Fruit fly (Drosophila melanogaster) whole organism, pupa: Measurements from ENCODE around the gene Tmem214.

Experiments used
- CG10348 ChIP-seq: fragments of 200-800 bp; sonication (Bioruptor generic); IDR thresholded peaks from 2 replicates; pipeline ENCODE4 v1.3.6; 2022; ENCODE audit warnings: missing biosample characterization, missing genetic modification characterization
- CG12605 ChIP-seq: fragments of 200-800 bp; sonication (Bioruptor generic); IDR thresholded peaks from 2 replicates; pipeline ENCODE4 v1.3.6; 2022; ENCODE audit warnings: missing biosample characterization, missing genetic modification characterization
- CG14655 ChIP-seq: fragments of 200-800 bp; sonication (Bioruptor generic); optimal IDR thresholded peaks from 3 replicates; lab custom pipeline; 2017; ENCODE audit warnings: mild to moderate bottlenecking, missing biosample characterization, missing genetic modification reagents, missing genetic modification characterization
- CG15710 ChIP-seq: fragments of 200-800 bp; sonication (Bioruptor generic); optimal IDR thresholded peaks from 2 replicates; lab custom pipeline; 2018; ENCODE audit warnings: missing biosample characterization, mild to moderate bottlenecking, missing genetic modification characterization, moderate library complexity
- CG32121 ChIP-seq: fragments of 200-800 bp; sonication (Bioruptor generic); IDR thresholded peaks from 2 replicates; pipeline ENCODE4 v1.3.6; 2022; ENCODE audit warnings: missing biosample characterization, missing genetic modification characterization
- CG34367 ChIP-seq: fragments of 200-800 bp; sonication (Bioruptor generic); optimal IDR thresholded peaks from 2 replicates; lab custom pipeline; 2018; ENCODE audit warnings: missing biosample characterization, mild to moderate bottlenecking, missing genetic modification characterization
- CG9948 ChIP-seq: fragments of 200-800 bp; sonication (Bioruptor generic); optimal IDR thresholded peaks from 2 replicates; lab custom pipeline; 2018; ENCODE audit warnings: missing biosample characterization, mild to moderate bottlenecking, missing genetic modification characterization, moderate library complexity
- D1 ChIP-seq: fragments of 200-800 bp; sonication (Bioruptor generic); optimal IDR thresholded peaks from 2 replicates; lab custom pipeline; 2018; ENCODE audit warnings: missing biosample characterization, mild to moderate bottlenecking, missing genetic modification characterization, moderate library complexity
- EcR ChIP-seq: fragments of 200-800 bp; sonication (Bioruptor generic); optimal IDR thresholded peaks from 3 replicates; lab custom pipeline; 2019; ENCODE audit warnings: missing biosample characterization, missing genetic modification characterization, mild to moderate bottlenecking, moderate library complexity, missing genetic modification reagents
- Pif1A ChIP-seq: fragments of 200-800 bp; sonication (Bioruptor generic); optimal IDR thresholded peaks from 3 replicates; lab custom pipeline; 2016; ENCODE audit warnings: missing biosample characterization, missing genetic modification characterization

DNA sequence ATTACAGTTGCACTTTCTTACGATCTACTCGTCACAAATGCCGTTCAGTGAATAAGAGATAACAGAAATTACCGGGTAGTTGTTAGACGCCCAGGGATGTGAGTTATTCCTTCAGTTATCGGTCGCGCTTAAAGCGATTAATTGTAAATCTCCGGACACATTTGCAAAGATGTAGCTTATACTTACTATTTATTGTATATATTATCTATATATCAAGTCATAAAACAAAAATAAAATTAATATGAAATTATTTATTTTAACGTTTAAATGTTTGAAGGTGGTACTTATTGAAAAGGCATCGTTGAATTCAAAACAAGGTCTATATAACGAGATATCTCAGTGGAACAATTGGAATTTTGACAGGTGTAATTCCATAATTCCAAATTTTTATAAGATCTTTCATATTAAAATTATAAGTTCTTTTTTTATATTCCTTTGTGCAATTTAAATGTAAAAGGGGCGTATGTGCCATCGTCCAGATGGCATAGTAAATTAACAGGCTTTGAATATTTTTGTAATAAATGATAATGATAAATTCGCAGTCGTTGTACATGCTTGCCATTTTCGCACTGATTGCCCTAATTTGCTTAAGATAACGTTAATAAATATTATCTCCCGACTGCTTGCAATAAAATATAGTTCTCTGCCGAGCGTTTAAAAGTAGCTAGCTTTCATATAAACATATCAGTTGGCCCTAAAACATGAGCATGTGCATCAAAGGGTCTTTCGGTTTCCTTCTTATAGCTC, 31.5 kb upstream of the Tmem214 start, which contains the start of the genes aub and lectin-33A:
- TF ChIP-seq CG34367 (tag; lab: Kevin White, UChicago) (no peak), Pif1A (GFP tag; lab: Kevin White, UChicago) (no peak), D1 (tag; lab: Kevin White, UChicago) (no peak), CG15710 (tag; lab: Kevin White, UChicago) (no peak), CG14655 (GFP tag; lab: Kevin White, UChicago) (no peak), CG9948 (no peak), CG10348 (GFP tag; lab: Robert Waterston, UW) (no peak), CG12605 (GFP tag; lab: Robert Waterston, UW) (no peak), EcR (GFP tag; lab: Kevin White, UChicago) (no peak), CG32121 (no peak)
